Worm (Caenorhabditis elegans): ENCODE measurements around the gene cct-5.
A peak's percentile ranks its signal among the peaks of the same experiment; 100 is the strongest.

DNA sequence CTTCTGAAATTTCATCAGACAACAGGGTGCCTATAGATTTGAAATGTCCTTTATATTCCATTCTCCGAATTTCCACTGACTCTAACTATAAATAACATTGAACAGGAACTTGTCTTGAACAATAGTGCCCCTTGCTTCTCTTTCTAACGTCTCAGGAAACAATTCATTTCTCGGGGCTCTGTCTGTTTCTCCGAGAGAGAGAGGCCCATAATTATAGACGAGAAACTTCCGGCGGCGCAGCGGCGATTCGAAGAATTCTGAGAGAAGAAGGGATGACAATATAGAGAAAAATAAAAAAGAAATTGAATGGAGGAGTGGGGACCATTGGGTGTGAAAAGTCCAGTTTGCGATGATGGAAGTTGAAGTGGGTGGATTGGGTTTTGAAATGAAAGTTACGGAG is 47.7 kb downstream of the cct-5 start:
- TF ChIP-seq nhr-77 (tag; optimal IDR thresholded peaks at IDR 0.05) (no peak), R02D3.7 (tag; optimal IDR thresholded peaks at IDR 0.05) (no peak), lin-39 (tag; optimal IDR thresholded peaks at IDR 0.05) (peak; percentile 72), ZK546.5 (tag; optimal IDR thresholded peaks at IDR 0.05) (no peak), jun-1 (tag; optimal IDR thresholded peaks at IDR 0.05) (no peak), elt-3 (tag; optimal IDR thresholded peaks at IDR 0.05) (no peak), hmg-11 (tag; optimal IDR thresholded peaks at IDR 0.05) (no peak), ztf-11 (tag; optimal IDR thresholded peaks at IDR 0.05) (no peak), unc-39 (tag; optimal IDR thresholded peaks at IDR 0.05) (no peak), nhr-25 (tag; optimal IDR thresholded peaks at IDR 0.05) (no peak)

Data from whole organism, L3 larva.